Fruit fly (Drosophila melanogaster): ENCODE data around the gene CG34012.

- TF ChIP-seq h (optimal IDR thresholded peaks at IDR 0.05): no peak
- no peak for TF ChIP-seq Sin3A (optimal IDR thresholded peaks at IDR 0.05)
- no peak for TF ChIP-seq ttk (optimal IDR thresholded peaks at IDR 0.05)
These were observed 25.7 kb downstream of the CG34012 start for dm6 chr3L:11083605-11084004.
